Worm (Caenorhabditis elegans): ENCODE data around the gene snf-9.

The snf-9 gene

ce11 chrIV:17277459-17278173, 34.3 kb upstream of the snf-9 start:
- TF ChIP-seq elt-2 (tag; optimal IDR thresholded peaks at IDR 0.05) (no peak), ceh-28 (tag; optimal IDR thresholded peaks at IDR 0.05) (no peak), pqm-1 (tag; optimal IDR thresholded peaks at IDR 0.05) (no peak), unc-39 (tag; optimal IDR thresholded peaks at IDR 0.05) (no peak), ama-1 (optimal IDR thresholded peaks at IDR 0.05) (peak; percentile 10), R02D3.7 (tag; optimal IDR thresholded peaks at IDR 0.05) (no peak), nhr-237 (tag; optimal IDR thresholded peaks at IDR 0.05) (no peak)

- TF ChIP-seq egl-27 (tag; optimal IDR thresholded peaks at IDR 0.05) (peak; percentile 64), skn-1 (tag; optimal IDR thresholded peaks at IDR 0.05) (peak; percentile 86), nhr-11 (tag; optimal IDR thresholded peaks at IDR 0.05) (peak; percentile 98), tbx-2 (tag; optimal IDR thresholded peaks at IDR 0.05) (peak; percentile 93), unc-62 (GFP tag; optimal IDR thresholded peaks at IDR 0.05) (peak; percentile 81), nhr-77 (tag; optimal IDR thresholded peaks at IDR 0.05) (peak; percentile 86), nhr-67 (tag; optimal IDR thresholded peaks at IDR 0.05) (peak; percentile 22), elt-3 (tag; optimal IDR thresholded peaks at IDR 0.05) (peak in 1 of 3 experiments; percentile 87), fos-1 (tag; optimal IDR thresholded peaks at IDR 0.05) (peak; percentile 91), mml-1 (tag; optimal IDR thresholded peaks at IDR 0.05) (no peak), snpc-4 (tag; optimal IDR thresholded peaks at IDR 0.05) (peak; percentile 78), zag-1 (tag; optimal IDR thresholded peaks at IDR 0.05) (peak; percentile 34), sea-2 (GFP tag; optimal IDR thresholded peaks at IDR 0.05) (peak; percentile 37), nhr-43 (tag; optimal IDR thresholded peaks at IDR 0.05; ENCODE audit: poor library complexity, severe bottlenecking) (peak; percentile 76), elt-2 (tag; optimal IDR thresholded peaks at IDR 0.05) (peak; percentile 83), nhr-25 (tag; optimal IDR thresholded peaks at IDR 0.05) (peak; percentile 89), elt-1 (tag; optimal IDR thresholded peaks at IDR 0.05) (peak; percentile 42), ama-1 (optimal IDR thresholded peaks at IDR 0.05) (peak; percentile 87), jun-1 (tag; optimal IDR thresholded peaks at IDR 0.05) (peak; percentile 97), fkh-10 (GFP tag; optimal IDR thresholded peaks at IDR 0.05) (peak; percentile 100), lin-39 (tag; optimal IDR thresholded peaks at IDR 0.05) (peak; percentile 91), daf-12 (tag; optimal IDR thresholded peaks at IDR 0.05) (peak; percentile 68), ceh-28 (tag; optimal IDR thresholded peaks at IDR 0.05) (peak; percentile 89), pqm-1 (tag; optimal IDR thresholded peaks at IDR 0.05) (peak; percentile 92), ceh-82 (tag; optimal IDR thresholded peaks at IDR 0.05) (peak; percentile 88), lsy-12 (tag; optimal IDR thresholded peaks at IDR 0.05) (peak; percentile 100), ceh-16 (tag; optimal IDR thresholded peaks at IDR 0.05) (peak; percentile 3), ztf-4 (tag; optimal IDR thresholded peaks at IDR 0.05) (peak; percentile 86), lin-15B (tag; optimal IDR thresholded peaks at IDR 0.05) (peak; percentile 88), R02D3.7 (tag; optimal IDR thresholded peaks at IDR 0.05) (peak; percentile 80), ZK546.5 (tag; optimal IDR thresholded peaks at IDR 0.05) (peak; percentile 49), nfya-1 (tag; optimal IDR thresholded peaks at IDR 0.05; ENCODE audit: insufficient read depth) (peak; percentile 94), nhr-237 (tag; optimal IDR thresholded peaks at IDR 0.05) (peak; percentile 50), nhr-28 (tag; optimal IDR thresholded peaks at IDR 0.05) (no peak), nhr-23 (tag; optimal IDR thresholded peaks at IDR 0.05) (peak; percentile 98), pha-4 (tag; optimal IDR thresholded peaks at IDR 0.05) (peak; percentile 96), aly-2 (tag; optimal IDR thresholded peaks at IDR 0.05) (no peak), eor-1 (tag; optimal IDR thresholded peaks at IDR 0.05) (peak; percentile 79 to 89), mdl-1 (tag; optimal IDR thresholded peaks at IDR 0.05) (peak; percentile 31), nhr-12 (tag; optimal IDR thresholded peaks at IDR 0.05) (no peak), ztf-11 (tag; optimal IDR thresholded peaks at IDR 0.05) (no peak), unc-39 (tag; optimal IDR thresholded peaks at IDR 0.05) (no peak), ceh-9 (tag; optimal IDR thresholded peaks at IDR 0.05) (no peak), fkh-2 (tag; optimal IDR thresholded peaks at IDR 0.05) (no peak), nhr-76 (tag; optimal IDR thresholded peaks at IDR 0.05) (peak; percentile 73), hmg-11 (tag; optimal IDR thresholded peaks at IDR 0.05) (peak; percentile 90), egl-5 (tag; optimal IDR thresholded peaks at IDR 0.05) (peak; percentile 97)
These were observed 33.6 kb upstream of the snf-9 start for ce11 chrIV:17278363-17278762.

All from whole organism, L3 larva.